Worm (Caenorhabditis elegans): ENCODE results near the gene frm-2.

DNA sequence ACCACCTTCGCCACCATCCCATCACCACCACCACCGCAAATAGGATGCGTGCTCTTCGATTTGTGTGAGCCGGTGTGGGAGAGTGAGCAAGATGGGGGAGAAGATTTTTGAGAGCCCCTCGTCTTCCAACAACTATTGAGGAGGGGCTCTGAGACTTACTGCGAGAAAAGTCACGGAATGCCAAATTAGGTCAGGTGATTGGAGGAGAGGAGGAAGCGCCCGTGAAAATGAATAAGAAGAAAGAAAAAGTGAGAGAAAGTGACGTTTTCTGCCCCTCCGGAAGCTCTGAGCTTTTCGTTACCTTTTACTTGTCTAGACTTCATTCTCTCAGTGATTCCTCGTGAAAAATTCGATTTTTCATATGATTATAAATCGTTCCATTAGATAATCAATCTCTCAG lies 16.7 kb upstream of the frm-2 start:
- no peak for TF ChIP-seq elt-1 (tag; optimal IDR thresholded peaks at IDR 0.05)
- no peak for TF ChIP-seq zag-1 (tag; optimal IDR thresholded peaks at IDR 0.05)
